Fruit fly (Drosophila melanogaster): ENCODE measurements around the gene CG5916.

dm6 chr3R:16156032-16156431 lies 9.2 kb downstream of the CG5916 start:
- TF ChIP-seq Myc (optimal IDR thresholded peaks at IDR 0.05) (no peak), h (GFP tag; optimal IDR thresholded peaks at IDR 0.05) (no peak), lola (GFP tag; optimal IDR thresholded peaks at IDR 0.05) (no peak), dl (GFP tag; optimal IDR thresholded peaks at IDR 0.05; ENCODE audit: insufficient read depth in 1 of 2, partially characterized antibody in 2 of 2) (no peak), psq (GFP tag; optimal IDR thresholded peaks at IDR 0.05) (no peak), Mio (GFP tag; optimal IDR thresholded peaks at IDR 0.05) (no peak), Dif (GFP tag; optimal IDR thresholded peaks at IDR 0.05; ENCODE audit: partially characterized antibody) (no peak), Rel (GFP tag; optimal IDR thresholded peaks at IDR 0.05) (no peak), Rel (tag; optimal IDR thresholded peaks at IDR 0.05) (no peak), br (GFP tag; optimal IDR thresholded peaks at IDR 0.05) (no peak)

Data from whole organism, wandering third instar larva.